Fruit fly (Drosophila melanogaster) whole organism, adult: ENCODE data around the gene Cngl.

Source experiments
- CG11617 ChIP-seq: fragments of 200-800 bp; sonication (Bioruptor generic); optimal IDR thresholded peaks from 2 replicates; lab custom pipeline; 2017; ENCODE audit warnings: mild to moderate bottlenecking, missing biosample characterization, missing genetic modification reagents, missing genetic modification characterization
- CG12768 ChIP-seq: fragments of 200-800 bp; sonication (Bioruptor generic); optimal IDR thresholded peaks from 2 replicates; lab custom pipeline; 2017; ENCODE audit warnings: missing biosample characterization, missing genetic modification characterization, mild to moderate bottlenecking, moderate library complexity, missing genetic modification reagents
- CG14711 ChIP-seq: fragments of 200-800 bp; sonication (Bioruptor generic); optimal IDR thresholded peaks from 2 replicates; lab custom pipeline; 2018; ENCODE audit warnings: missing biosample characterization, mild to moderate bottlenecking, missing genetic modification characterization, moderate library complexity
- CG1620 ChIP-seq: fragments of 200-800 bp; sonication (Bioruptor generic); optimal IDR thresholded peaks from 2 replicates; lab custom pipeline; 2016; ENCODE audit warnings: missing biosample characterization, missing genetic modification characterization
- CG33017 ChIP-seq: fragments of 200-800 bp; sonication (Bioruptor generic); optimal IDR thresholded peaks from 2 replicates; lab custom pipeline; 2018; ENCODE audit warnings: missing biosample characterization, mild to moderate bottlenecking, missing genetic modification characterization, moderate library complexity
- CG5204 ChIP-seq: fragments of 200-800 bp; sonication (Bioruptor generic); optimal IDR thresholded peaks from 2 replicates; lab custom pipeline; 2016; ENCODE audit warnings: missing biosample characterization, missing genetic modification characterization
- CG7045 ChIP-seq: fragments of 200-800 bp; sonication (Bioruptor generic); optimal IDR thresholded peaks from 2 replicates; lab custom pipeline; 2017; ENCODE audit warnings: missing biosample characterization, mild to moderate bottlenecking, missing genetic modification characterization
- CG7101 ChIP-seq: fragments of 200-800 bp; sonication (Bioruptor generic); optimal IDR thresholded peaks from 2 replicates; lab custom pipeline; 2018; ENCODE audit warnings: missing biosample characterization, mild to moderate bottlenecking, missing genetic modification characterization, moderate library complexity
- Clk ChIP-seq: fragments of 200-800 bp; sonication (Bioruptor generic); optimal IDR thresholded peaks from 2 replicates; lab custom pipeline; 2017; ENCODE audit warnings: missing biosample characterization, missing genetic modification characterization
- Crg-1 ChIP-seq: fragments of 200-800 bp; sonication (Bioruptor generic); optimal IDR thresholded peaks from 2 replicates; lab custom pipeline; 2016; ENCODE audit warnings: missing biosample characterization, missing genetic modification characterization
- Hr96 ChIP-seq: fragments of 200-800 bp; sonication (Bioruptor generic); optimal IDR thresholded peaks from 2 replicates; lab custom pipeline; 2016; ENCODE audit warnings: missing biosample characterization, missing genetic modification characterization
- Mnt ChIP-seq: fragments of 200-800 bp; sonication (Bioruptor generic); optimal IDR thresholded peaks from 2 replicates; lab custom pipeline; 2016; ENCODE audit warnings: missing biosample characterization, mild to moderate bottlenecking, missing genetic modification characterization
- bab1 ChIP-seq: fragments of 200-800 bp; sonication (Bioruptor generic); optimal IDR thresholded peaks from 3 replicates; lab custom pipeline; 2019; ENCODE audit warnings: missing biosample characterization, mild to moderate bottlenecking, missing genetic modification characterization, moderate library complexity
- cic ChIP-seq: fragments of 200-800 bp; sonication (Bioruptor generic); optimal IDR thresholded peaks from 2 replicates; lab custom pipeline; 2017; ENCODE audit warnings: missing biosample characterization, mild to moderate bottlenecking, missing genetic modification characterization, moderate library complexity
- cnc ChIP-seq, 2 experiments: fragments of >200 bp; optimal IDR thresholded peaks; 2 replicates each; lab custom pipeline; 2017
- kay ChIP-seq: fragments of 200-800 bp; sonication (Bioruptor generic); peaks from one replicate; lab custom pipeline; 2016; ENCODE audit warnings: missing biosample characterization, missing genetic modification characterization, borderline replicate concordance
- ovo ChIP-seq: fragments of 200-800 bp; sonication (Bioruptor generic); optimal IDR thresholded peaks from 2 replicates; lab custom pipeline; 2016; ENCODE audit warnings: missing biosample characterization, missing genetic modification characterization
- pad ChIP-seq: fragments of 200-800 bp; sonication (Bioruptor generic); optimal IDR thresholded peaks from 3 replicates; lab custom pipeline; 2017; ENCODE audit warnings: missing biosample characterization, missing genetic modification characterization, mild to moderate bottlenecking, moderate library complexity, missing genetic modification reagents
- tj ChIP-seq: fragments of 200-800 bp; sonication (Bioruptor generic); optimal IDR thresholded peaks from 3 replicates; lab custom pipeline; 2017; ENCODE audit warnings: missing biosample characterization, mild to moderate bottlenecking, missing genetic modification characterization, moderate library complexity
- toe ChIP-seq: fragments of 200-800 bp; sonication (Bioruptor generic); optimal IDR thresholded peaks from 2 replicates; lab custom pipeline; 2016; ENCODE audit warnings: missing biosample characterization, missing genetic modification characterization

The Cngl gene

DNA sequence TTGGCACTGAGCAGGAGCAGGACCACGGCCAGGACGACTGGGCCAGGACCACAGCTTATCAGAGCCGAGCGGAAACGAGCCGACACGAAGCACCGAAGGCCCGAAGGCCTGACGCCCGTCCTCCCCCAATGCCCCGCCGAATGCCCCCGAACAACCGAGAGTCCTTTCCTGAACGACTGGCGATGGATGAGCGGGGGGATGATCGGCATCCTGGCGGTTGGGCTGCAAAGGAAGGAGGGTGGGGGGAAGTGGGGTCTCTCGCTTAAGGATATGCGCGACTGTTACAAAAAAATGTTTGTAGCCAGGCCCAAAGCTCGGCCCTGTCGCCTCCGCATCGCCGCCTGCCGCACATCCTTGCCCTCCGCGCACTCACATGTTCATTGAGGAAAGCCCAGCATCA, at the start of gene Cngl:
Cngl (minus strand) TSS at position 8 of the 400 bp plus-strand sequence.
- TF ChIP-seq cic (GFP tag; lab: Kevin White, UChicago) (no peak), bab1 (GFP tag; lab: Kevin White, UChicago) (no peak), cnc (optimal IDR thresholded peaks at IDR 0.05; lab: Kevin White, UChicago) (no peak), CG33017 (tag; lab: Kevin White, UChicago) (no peak), CG7045 (GFP tag; lab: Kevin White, UChicago) (no peak), CG1620 (no peak), Mnt (GFP tag; lab: Kevin White, UChicago) (no peak), CG12768 (GFP tag; lab: Kevin White, UChicago) (no peak), Crg-1 (GFP tag; lab: Kevin White, UChicago) (no peak), CG5204 (no peak), CG11617 (no peak), toe (GFP tag; lab: Kevin White, UChicago) (no peak), CG14711 (no peak), Clk (GFP tag; lab: Kevin White, UChicago) (no peak), tj (GFP tag; lab: Kevin White, UChicago) (no peak), kay (GFP tag; lab: Kevin White, UChicago) (no peak), ovo (no peak), pad (GFP tag; lab: Kevin White, UChicago) (no peak), Hr96 (GFP tag; lab: Kevin White, UChicago) (no peak), CG7101 (tag; lab: Kevin White, UChicago) (no peak)

DNA sequence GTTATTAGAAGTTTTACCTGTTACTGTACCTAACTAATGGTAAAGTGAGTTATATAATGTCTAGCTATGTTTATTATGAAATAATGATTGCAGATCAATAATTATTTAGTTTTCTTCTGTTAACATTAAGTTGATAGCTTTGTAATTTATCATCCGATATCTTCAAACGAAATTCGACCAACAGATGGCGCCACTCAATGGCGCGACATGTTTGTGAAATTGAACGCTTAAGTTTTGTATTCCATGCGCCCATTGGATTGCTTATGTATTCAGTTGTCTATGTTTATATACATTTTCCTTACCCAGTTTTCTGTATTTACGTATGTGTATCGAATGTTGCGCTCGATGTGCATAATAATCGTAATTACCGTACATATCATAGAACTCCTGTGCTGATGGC, 49.5 kb upstream of the Cngl start:
- TF ChIP-seq CG7045 (GFP tag; lab: Kevin White, UChicago) (no peak), cnc (optimal IDR thresholded peaks at IDR 0.05; lab: Kevin White, UChicago) (no peak), pad (GFP tag; lab: Kevin White, UChicago) (no peak), CG14711 (no peak)

DNA sequence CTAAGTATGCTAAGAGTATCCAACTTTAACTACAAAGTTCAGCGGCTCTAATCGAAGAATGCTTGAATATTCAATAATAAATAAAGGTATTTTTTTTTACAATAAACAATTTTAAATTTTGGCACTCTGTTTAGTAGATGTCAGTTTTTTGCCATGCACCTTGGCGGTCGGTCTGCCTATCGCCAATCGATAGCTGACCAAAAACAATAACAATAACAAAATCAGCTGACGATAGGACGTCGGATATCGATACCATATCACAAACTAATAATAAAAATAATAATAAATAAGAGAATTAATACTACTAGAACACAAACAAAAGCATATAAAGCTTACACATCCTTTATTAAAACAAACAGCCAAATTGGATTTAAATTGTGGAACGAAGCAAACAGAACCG, 45.6 kb upstream of the Cngl start, which contains the start of gene Gmap:
Gmap (plus strand) TSS at position 241 of the 400 bp plus-strand sequence.
- TF ChIP-seq CG33017 (tag; lab: Kevin White, UChicago): no peak
- TF ChIP-seq cic (GFP tag; lab: Kevin White, UChicago): no peak
- TF ChIP-seq Hr96 (GFP tag; lab: Kevin White, UChicago): no peak
- no peak for TF ChIP-seq pad (GFP tag; lab: Kevin White, UChicago)
- TF ChIP-seq Crg-1 (GFP tag; lab: Kevin White, UChicago): no peak
- no peak for TF ChIP-seq CG11617
- TF ChIP-seq CG7101 (tag; lab: Kevin White, UChicago): no peak
- TF ChIP-seq cnc (optimal IDR thresholded peaks at IDR 0.05; lab: Kevin White, UChicago): no peak
- no peak for TF ChIP-seq tj (GFP tag; lab: Kevin White, UChicago)
- TF ChIP-seq ovo: no peak
- TF ChIP-seq Mnt (GFP tag; lab: Kevin White, UChicago): no peak
- peak; percentile 15 for TF ChIP-seq CG14711
- no peak for TF ChIP-seq CG1620
- TF ChIP-seq CG7045 (GFP tag; lab: Kevin White, UChicago): no peak
- TF ChIP-seq kay (GFP tag; lab: Kevin White, UChicago): peak; percentile 57
- TF ChIP-seq Clk (GFP tag; lab: Kevin White, UChicago): no peak
- peak; percentile 39 for TF ChIP-seq bab1 (GFP tag; lab: Kevin White, UChicago)
- no peak for TF ChIP-seq toe (GFP tag; lab: Kevin White, UChicago)
- TF ChIP-seq CG5204: no peak
- TF ChIP-seq CG12768 (GFP tag; lab: Kevin White, UChicago): no peak

DNA sequence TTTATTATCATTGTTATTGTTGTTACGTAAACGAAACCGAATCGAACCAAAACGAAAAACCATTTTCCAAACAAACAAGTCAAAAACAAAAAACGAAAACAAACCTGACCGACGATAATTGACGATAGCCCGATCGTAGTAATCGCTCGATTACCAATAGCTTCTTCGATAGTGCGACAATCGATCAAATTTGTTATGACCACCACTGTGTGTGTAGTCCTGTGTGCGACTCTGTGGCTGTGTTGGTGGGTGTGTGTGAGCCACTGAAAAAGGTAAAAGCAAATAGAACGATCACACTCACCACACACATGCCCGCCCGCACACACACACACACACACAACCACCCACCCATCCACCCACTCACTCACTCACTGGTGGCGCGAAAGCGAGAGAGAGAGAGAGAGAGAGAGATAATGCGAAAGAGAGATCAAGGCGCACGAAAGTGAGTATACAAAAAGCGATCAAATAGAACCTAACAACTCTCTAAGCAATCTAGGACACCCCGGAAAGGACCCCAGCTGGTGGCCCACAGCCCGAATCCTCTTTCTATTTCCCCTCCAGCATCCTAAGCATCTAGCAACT, 43.5 kb upstream of the Cngl start:
- TF ChIP-seq CG1620 (no peak), Clk (GFP tag; lab: Kevin White, UChicago) (no peak), pad (GFP tag; lab: Kevin White, UChicago) (no peak), ovo (no peak), Mnt (GFP tag; lab: Kevin White, UChicago) (no peak), CG12768 (GFP tag; lab: Kevin White, UChicago) (no peak), CG7101 (tag; lab: Kevin White, UChicago) (no peak), Crg-1 (GFP tag; lab: Kevin White, UChicago) (no peak), toe (GFP tag; lab: Kevin White, UChicago) (no peak), CG11617 (no peak)

DNA sequence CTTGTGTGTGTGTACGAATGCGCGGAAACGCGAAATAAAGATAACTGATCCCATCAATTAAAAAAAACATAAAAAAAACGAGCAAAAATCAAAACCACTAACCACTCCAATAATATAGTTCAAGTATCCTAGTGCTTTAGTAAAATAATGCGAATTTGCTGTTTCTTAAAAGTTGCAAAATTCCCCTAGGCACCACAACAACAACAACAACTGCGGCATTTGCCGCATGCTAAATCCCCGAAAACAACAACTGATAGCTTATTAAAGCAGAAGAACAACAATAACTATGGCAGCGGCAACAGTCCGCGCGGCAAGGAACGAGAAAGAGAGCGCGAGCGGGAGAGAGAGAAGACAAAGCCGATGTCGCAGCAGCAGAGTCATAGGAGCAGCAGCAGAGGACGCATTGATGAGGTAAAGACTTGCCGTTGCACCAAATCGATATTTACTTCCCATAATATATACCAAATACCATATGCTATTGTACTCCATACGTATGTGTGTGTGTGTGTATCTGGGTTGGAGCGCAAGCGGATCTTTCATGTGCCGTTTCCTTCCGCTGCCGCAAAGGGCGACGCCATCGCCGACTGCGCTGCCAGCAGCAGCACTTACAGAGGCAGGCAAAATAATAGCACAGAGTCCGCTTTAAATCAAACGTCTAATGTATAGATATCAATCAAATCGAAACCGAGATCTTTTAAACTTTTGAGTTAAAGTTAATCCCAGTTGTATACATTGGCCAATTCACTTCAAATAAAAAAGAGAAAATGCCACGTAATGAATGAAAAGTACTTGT, 42.2 kb upstream of the Cngl start:
- TF ChIP-seq bab1 (GFP tag; lab: Kevin White, UChicago) (no peak), Crg-1 (GFP tag; lab: Kevin White, UChicago) (no peak), toe (GFP tag; lab: Kevin White, UChicago) (no peak), CG14711 (no peak), CG1620 (no peak), CG7045 (GFP tag; lab: Kevin White, UChicago) (no peak), cnc (optimal IDR thresholded peaks at IDR 0.05; lab: Kevin White, UChicago) (no peak), CG12768 (GFP tag; lab: Kevin White, UChicago) (no peak), Mnt (GFP tag; lab: Kevin White, UChicago) (no peak), tj (GFP tag; lab: Kevin White, UChicago) (no peak), Clk (GFP tag; lab: Kevin White, UChicago) (no peak), CG7101 (tag; lab: Kevin White, UChicago) (no peak), cic (GFP tag; lab: Kevin White, UChicago) (no peak), ovo (no peak)
